Fruit fly (Drosophila melanogaster): ENCODE data around the gene CG33995.

The CG33995 gene

DNA sequence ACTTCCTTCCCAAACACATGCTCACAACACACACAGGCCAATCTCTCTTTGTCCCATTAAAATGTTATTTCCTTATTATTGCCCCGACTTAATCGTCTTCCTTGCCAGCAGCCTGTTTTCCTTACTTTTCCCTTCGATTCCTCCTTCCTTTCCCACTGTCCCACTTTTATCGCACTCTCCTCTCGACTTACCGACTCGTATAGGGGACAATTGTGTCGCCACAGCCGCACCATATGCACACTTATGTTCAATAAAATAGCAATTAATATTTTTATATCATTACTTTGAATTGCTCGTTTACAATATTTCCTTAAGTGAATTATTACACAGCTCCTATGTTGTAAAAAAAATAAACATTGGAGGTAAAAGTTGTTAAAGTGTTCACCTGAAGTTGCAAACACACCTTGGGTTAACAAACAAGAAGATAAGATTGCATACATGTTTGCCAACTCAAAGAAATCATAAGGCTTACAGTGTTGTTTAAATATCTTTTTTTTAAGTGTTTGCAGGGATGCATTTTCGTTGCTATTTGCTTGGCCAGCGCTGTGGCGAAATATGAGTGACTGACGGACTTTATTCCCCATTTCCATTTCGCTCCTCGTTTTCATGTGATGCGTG is 43.9 kb downstream of the CG33995 start (continued):
- no peak for TF ChIP-seq Kr (GFP tag; optimal IDR thresholded peaks at IDR 0.05)
- no peak for TF ChIP-seq Lim3 (GFP tag; IDR thresholded peaks at IDR 0.05)
- TF ChIP-seq Rx (GFP tag; IDR thresholded peaks at IDR 0.05), result peak; percentile 62
- TF ChIP-seq Poxn (GFP tag; IDR thresholded peaks at IDR 0.05), result no peak
- no peak for TF ChIP-seq hbn (GFP tag; IDR thresholded peaks at IDR 0.05; ENCODE audit: partially characterized antibody)
- peak; percentile 67 for TF ChIP-seq Nf-YC (tag; optimal IDR thresholded peaks at IDR 0.05)
- no peak for TF ChIP-seq slp2 (GFP tag; optimal IDR thresholded peaks at IDR 0.05)
- TF ChIP-seq CG6791 (GFP tag; IDR thresholded peaks at IDR 0.05; ENCODE audit: partially characterized antibody), result no peak
- no peak for TF ChIP-seq E2f1 (GFP tag; IDR thresholded peaks at IDR 0.05)
- TF ChIP-seq lab (GFP tag; optimal IDR thresholded peaks at IDR 0.05), result peak; percentile 88
- no peak for TF ChIP-seq BEAF-32 (GFP tag; optimal IDR thresholded peaks at IDR 0.05)
- TF ChIP-seq gt (GFP tag; IDR thresholded peaks at IDR 0.05), result no peak
- no peak for TF ChIP-seq gfzf (GFP tag; optimal IDR thresholded peaks at IDR 0.05)
- peak; percentile 72 for TF ChIP-seq bcd (GFP tag; optimal IDR thresholded peaks at IDR 0.05)
- TF ChIP-seq CrebB (tag; optimal IDR thresholded peaks at IDR 0.05), result peak; percentile 66
- TF ChIP-seq usp (GFP tag; optimal IDR thresholded peaks at IDR 0.05), result no peak
- TF ChIP-seq Fer2 (tag; optimal IDR thresholded peaks at IDR 0.05), result peak; percentile 39
- peak; percentile 62 to 83 for TF ChIP-seq chif (GFP tag; optimal IDR thresholded peaks at IDR 0.05)
- TF ChIP-seq C15 (GFP tag; IDR thresholded peaks at IDR 0.05), result no peak
- no peak for TF ChIP-seq peb (GFP tag; IDR thresholded peaks at IDR 0.05)
- TF ChIP-seq Mes4 (GFP tag; optimal IDR thresholded peaks at IDR 0.05), result peak; percentile 74
- TF ChIP-seq Dfd (GFP tag; optimal IDR thresholded peaks at IDR 0.05), result no peak
- TF ChIP-seq CG5245 (GFP tag; optimal IDR thresholded peaks at IDR 0.05), result peak; percentile 69
- TF ChIP-seq eyg (GFP tag; optimal IDR thresholded peaks at IDR 0.05), result peak; percentile 60
- no peak for TF ChIP-seq CG34224 (GFP tag; IDR thresholded peaks at IDR 0.05; ENCODE audit: partially characterized antibody)
- peak; percentile 89 for TF ChIP-seq CG7839 (tag; optimal IDR thresholded peaks at IDR 0.05)
- TF ChIP-seq CG2875 (GFP tag; optimal IDR thresholded peaks at IDR 0.05), result peak; percentile 64
- peak; percentile 63 for TF ChIP-seq CG33213 (GFP tag; optimal IDR thresholded peaks at IDR 0.05)
- TF ChIP-seq CG2678 (tag; optimal IDR thresholded peaks at IDR 0.05), result peak; percentile 90
- TF ChIP-seq CG33557 (GFP tag; optimal IDR thresholded peaks at IDR 0.05), result peak; percentile 49
- TF ChIP-seq Abd-B (GFP tag; optimal IDR thresholded peaks at IDR 0.05), result peak; percentile 61
- peak; percentile 68 for TF ChIP-seq kah (GFP tag; optimal IDR thresholded peaks at IDR 0.05)
- TF ChIP-seq CG7745 (tag; optimal IDR thresholded peaks at IDR 0.05), result no peak
- no peak for TF ChIP-seq CG1832 (GFP tag; optimal IDR thresholded peaks at IDR 0.05)
- no peak for TF ChIP-seq amos (GFP tag; IDR thresholded peaks at IDR 0.05; ENCODE audit: partially characterized antibody)
- peak; percentile 23; the same call in 1 of the 3 replicates for TF ChIP-seq CG7357 (GFP tag; IDR thresholded peaks at IDR 0.05)
- peak; percentile 38 for TF ChIP-seq CG18764 (GFP tag; optimal IDR thresholded peaks at IDR 0.05)
- TF ChIP-seq ERR (GFP tag; optimal IDR thresholded peaks at IDR 0.05), result peak; percentile 34
- TF ChIP-seq Neu2 (GFP tag; optimal IDR thresholded peaks at IDR 0.05; ENCODE audit: borderline replicate concordance), result no peak
- peak; percentile 79 for TF ChIP-seq Xrp1 (GFP tag; IDR thresholded peaks at IDR 0.05)
- TF ChIP-seq row (GFP tag; IDR thresholded peaks at IDR 0.05), result peak; percentile 69
- no peak for TF ChIP-seq tll (GFP tag; optimal IDR thresholded peaks at IDR 0.05)
- peak; percentile 62; the same call in 1 of the 2 replicates for TF ChIP-seq ara (GFP tag; IDR thresholded peaks at IDR 0.05)
- TF ChIP-seq HHEX (GFP tag; optimal IDR thresholded peaks at IDR 0.05), result peak; percentile 76
- peak; percentile 79 for TF ChIP-seq CG12219 (GFP tag; optimal IDR thresholded peaks at IDR 0.05)
- peak; percentile 77 for TF ChIP-seq CG10267 (tag; optimal IDR thresholded peaks at IDR 0.05)
- peak; percentile 66 for TF ChIP-seq CG3407 (GFP tag; optimal IDR thresholded peaks at IDR 0.05)
- 0 out of 2 replicates have a peak, but pooled peaks have one; percentile 25 for TF ChIP-seq Nf-YA (GFP tag; IDR thresholded peaks at IDR 0.05)
- no peak for TF ChIP-seq Doc3 (GFP tag; IDR thresholded peaks at IDR 0.05; ENCODE audit: partially characterized antibody)

Data from whole organism, embryonic.